Fruit fly (Drosophila melanogaster) Kc167 (cell line): ENCODE measurements around the gene mura.

Source experiments
- Sin3A ChIP-seq: fragments of >200 bp; optimal IDR thresholded peaks from 2 replicates; lab custom pipeline; 2018; ENCODE audit warnings: missing external identifiers
- insv ChIP-seq: fragments of >200 bp; optimal IDR thresholded peaks from 3 replicates; lab custom pipeline; 2018; ENCODE audit warnings: missing external identifiers
- psq ChIP-seq: fragments of >200 bp; optimal IDR thresholded peaks from 2 replicates; lab custom pipeline; 2017; ENCODE audit warnings: missing external identifiers
- ttk ChIP-seq: sonication (Bioruptor generic); optimal IDR thresholded peaks from 2 replicates; lab custom pipeline; 2017; ENCODE audit warnings: missing external identifiers

dm6 chr3R:9551013-9551658 lies 470 bp downstream of the mura start:
- TF ChIP-seq ttk (lab: Kevin White, UChicago) (no peak), insv (lab: Kevin White, UChicago) (peak; percentile 82), psq (lab: Kevin White, UChicago) (no peak), Sin3A (lab: Kevin White, UChicago) (no peak)
